Fruit fly (Drosophila melanogaster) whole organism: Measurements from ENCODE around the gene aay.

Experiments used
- CG8478 ChIP-seq: fragments of >200 bp; optimal IDR thresholded peaks from 2 replicates; lab custom pipeline; 2018; ENCODE audit warnings: inconsistent platforms
- Dll ChIP-seq: fragments of >200 bp; optimal IDR thresholded peaks from 2 replicates; lab custom pipeline; 2017
- EcR ChIP-seq, 2 experiments: fragments of >200 bp; optimal IDR thresholded peaks; 2 replicates each; lab custom pipeline; 2017; ENCODE audit warnings: missing biosample characterization in 2 of 2, missing genetic modification characterization in 2 of 2, missing genetic modification reagents in 2 of 2
- pan ChIP-seq: fragments of >200 bp; optimal IDR thresholded peaks from 2 replicates; lab custom pipeline; 2017
- psq ChIP-seq: fragments of >200 bp; optimal IDR thresholded peaks from 2 replicates; lab custom pipeline; 2017
- usp ChIP-seq: fragments of >200 bp; optimal IDR thresholded peaks from 2 replicates; lab custom pipeline; 2017; ENCODE audit warnings: missing biosample characterization, missing genetic modification characterization, mixed read lengths

aay gene

DNA sequence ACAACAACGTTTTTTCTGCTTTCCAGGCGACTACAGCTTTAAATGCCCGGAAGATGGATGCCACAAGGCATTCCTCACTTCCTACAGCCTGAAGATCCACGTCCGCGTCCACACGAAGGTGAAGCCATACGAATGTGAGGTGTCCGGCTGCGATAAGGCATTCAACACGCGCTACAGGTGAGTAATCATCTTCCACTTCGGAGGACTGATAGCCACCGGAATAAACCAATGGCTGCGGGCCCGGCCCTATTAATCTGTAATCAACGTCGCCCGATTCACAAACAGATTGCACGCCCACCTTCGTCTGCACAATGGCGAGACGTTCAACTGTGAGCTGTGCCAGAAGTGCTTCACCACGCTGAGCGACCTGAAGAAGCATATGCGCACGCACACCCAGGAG is 12.8 kb downstream of the aay start:
- TF ChIP-seq usp (GFP tag; lab: Kevin White, UChicago) (no peak), Dll (lab: Kevin White, UChicago) (no peak), psq (lab: Kevin White, UChicago) (no peak), EcR (GFP tag; optimal IDR thresholded peaks at IDR 0.05; lab: Kevin White, UChicago) (no peak), CG8478 (lab: Kevin White, UChicago) (no peak), pan (no peak)

dm6 chr3L:9438858-9439257 is 15.8 kb downstream of the aay start:
- TF ChIP-seq Dll (lab: Kevin White, UChicago) (no peak), pan (no peak), usp (GFP tag; lab: Kevin White, UChicago) (no peak), CG8478 (lab: Kevin White, UChicago) (no peak)

- no peak for TF ChIP-seq CG8478 (lab: Kevin White, UChicago)
- no peak for TF ChIP-seq EcR (GFP tag; optimal IDR thresholded peaks at IDR 0.05; lab: Kevin White, UChicago)
- no peak for TF ChIP-seq usp (GFP tag; lab: Kevin White, UChicago)
- TF ChIP-seq pan: no peak
- no peak for TF ChIP-seq psq (lab: Kevin White, UChicago)
- TF ChIP-seq Dll (lab: Kevin White, UChicago): no peak
These were observed 18.9 kb downstream of the aay start, which contains the start of the genes Bet3 and Nf-YA for dm6 chr3L:9441907-9442479. TSS of gene Bet3 (minus strand) at chr3L:9442267. TSS of gene Nf-YA (minus strand) at chr3L:9442267.

dm6 chr3L:9442625-9443282 is 19.7 kb downstream of the aay start, which contains the start of gene Srg3:
TSS of gene Srg3 (plus strand) at chr3L:9443232.
- no peak for TF ChIP-seq EcR (GFP tag; optimal IDR thresholded peaks at IDR 0.05; lab: Kevin White, UChicago)
- no peak for TF ChIP-seq pan
- no peak for TF ChIP-seq psq (lab: Kevin White, UChicago)
- no peak for TF ChIP-seq Dll (lab: Kevin White, UChicago)
- no peak for TF ChIP-seq CG8478 (lab: Kevin White, UChicago)

- TF ChIP-seq CG8478 (lab: Kevin White, UChicago) (no peak), Dll (lab: Kevin White, UChicago) (no peak), EcR (GFP tag; optimal IDR thresholded peaks at IDR 0.05; lab: Kevin White, UChicago) (no peak), pan (no peak), usp (GFP tag; lab: Kevin White, UChicago) (no peak), psq (lab: Kevin White, UChicago) (no peak)
These were observed 23.7 kb downstream of the aay start, which contains the start of gene CG3529 for dm6 chr3L:9446731-9447238. TSS of gene CG3529 (plus strand) at chr3L:9446864.

dm6 chr3L:9447239-9447777 is 24.3 kb downstream of the aay start:
- TF ChIP-seq CG8478 (lab: Kevin White, UChicago): no peak
- no peak for TF ChIP-seq Dll (lab: Kevin White, UChicago)
- TF ChIP-seq pan: no peak
- no peak for TF ChIP-seq psq (lab: Kevin White, UChicago)
- no peak for TF ChIP-seq EcR (GFP tag; optimal IDR thresholded peaks at IDR 0.05; lab: Kevin White, UChicago)
- TF ChIP-seq usp (GFP tag; lab: Kevin White, UChicago): no peak

- no peak for TF ChIP-seq usp (GFP tag; lab: Kevin White, UChicago)
These were observed 28.6 kb downstream of the aay start, which contains the start of the genes CG3448 and ghi for dm6 chr3L:9451522-9452118. TSS of gene CG3448 (minus strand) at chr3L:9451572. TSS of gene ghi (plus strand) at chr3L:9451876.

dm6 chr3L:9452422-9452821 is 29.4 kb downstream of the aay start:
- TF ChIP-seq Dll (lab: Kevin White, UChicago) (no peak), CG8478 (lab: Kevin White, UChicago) (no peak), pan (no peak), psq (lab: Kevin White, UChicago) (no peak), EcR (GFP tag; optimal IDR thresholded peaks at IDR 0.05; lab: Kevin White, UChicago) (no peak), usp (GFP tag; lab: Kevin White, UChicago) (no peak)

DNA sequence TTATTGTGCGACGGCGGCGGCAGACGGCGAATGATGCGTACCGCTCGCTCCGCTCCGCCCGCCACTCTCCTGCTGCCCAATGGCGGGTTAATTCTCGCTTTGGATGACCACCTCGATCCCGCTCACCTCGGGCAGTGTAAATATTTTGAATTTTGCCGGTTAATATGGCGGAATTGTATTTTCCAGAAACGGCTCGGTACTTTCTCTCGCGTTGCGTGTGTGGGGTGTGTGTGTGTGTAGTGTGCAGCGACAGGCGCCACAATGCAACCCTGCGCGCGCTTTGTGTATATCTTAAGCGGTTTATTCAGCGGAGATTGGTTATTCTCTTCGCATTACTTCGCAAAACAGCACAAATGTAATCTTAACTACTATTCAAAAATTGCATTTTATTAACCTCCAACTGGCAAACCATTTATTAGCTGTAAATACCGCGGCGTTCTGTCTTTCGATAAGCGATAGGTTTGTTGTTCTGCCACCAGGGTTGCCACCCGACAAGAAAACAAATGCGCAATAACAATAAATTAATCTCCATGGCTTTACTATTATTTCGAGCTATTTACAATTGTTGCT is 32.9 kb downstream of the aay start, which contains the start of the genes phol and CG3552:
phol (minus strand) TSS at position 463 of the 570 bp plus-strand sequence.
CG3552 (plus strand) TSS at position 500 of the 570 bp plus-strand sequence.
- TF ChIP-seq psq (lab: Kevin White, UChicago) (no peak), usp (GFP tag; lab: Kevin White, UChicago) (no peak), CG8478 (lab: Kevin White, UChicago) (no peak), EcR (GFP tag; optimal IDR thresholded peaks at IDR 0.05; lab: Kevin White, UChicago) (no peak), pan (no peak)

DNA sequence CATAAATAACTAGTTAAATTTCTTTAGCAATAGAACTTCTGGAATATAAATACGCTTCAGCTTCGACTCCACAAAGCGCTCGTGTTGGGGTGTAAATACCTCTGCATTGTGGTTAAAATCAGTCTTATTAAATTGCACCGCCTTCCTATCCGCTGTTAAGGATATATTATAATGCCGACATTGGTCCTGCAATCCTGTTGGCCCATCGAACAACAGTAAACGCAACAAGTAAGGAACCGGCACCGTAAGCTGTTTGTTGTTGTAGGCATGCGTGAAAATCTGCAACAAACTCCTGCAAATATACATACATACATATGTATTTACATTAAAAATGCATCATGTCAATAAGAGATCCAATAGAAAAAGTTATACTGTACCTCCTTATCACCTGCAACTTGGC is 33.3 kb downstream of the aay start:
- TF ChIP-seq Dll (lab: Kevin White, UChicago): no peak
- no peak for TF ChIP-seq usp (GFP tag; lab: Kevin White, UChicago)
- TF ChIP-seq pan: no peak
- no peak for TF ChIP-seq psq (lab: Kevin White, UChicago)
- no peak for TF ChIP-seq CG8478 (lab: Kevin White, UChicago)
- TF ChIP-seq EcR (GFP tag; optimal IDR thresholded peaks at IDR 0.05; lab: Kevin White, UChicago): no peak

dm6 chr3L:9457619-9458092 is 34.6 kb downstream of the aay start, which contains the start of gene CG3437:
TSS of gene CG3437 (minus strand) at chr3L:9457669.
- no peak for TF ChIP-seq EcR (GFP tag; optimal IDR thresholded peaks at IDR 0.05; lab: Kevin White, UChicago)
- no peak for TF ChIP-seq CG8478 (lab: Kevin White, UChicago)
- no peak for TF ChIP-seq Dll (lab: Kevin White, UChicago)
- TF ChIP-seq psq (lab: Kevin White, UChicago): no peak
- no peak for TF ChIP-seq usp (GFP tag; lab: Kevin White, UChicago)
- TF ChIP-seq pan: no peak
